Worm (Caenorhabditis elegans): ENCODE results near the gene C02B4.3.

Gene C02B4.3

DNA sequence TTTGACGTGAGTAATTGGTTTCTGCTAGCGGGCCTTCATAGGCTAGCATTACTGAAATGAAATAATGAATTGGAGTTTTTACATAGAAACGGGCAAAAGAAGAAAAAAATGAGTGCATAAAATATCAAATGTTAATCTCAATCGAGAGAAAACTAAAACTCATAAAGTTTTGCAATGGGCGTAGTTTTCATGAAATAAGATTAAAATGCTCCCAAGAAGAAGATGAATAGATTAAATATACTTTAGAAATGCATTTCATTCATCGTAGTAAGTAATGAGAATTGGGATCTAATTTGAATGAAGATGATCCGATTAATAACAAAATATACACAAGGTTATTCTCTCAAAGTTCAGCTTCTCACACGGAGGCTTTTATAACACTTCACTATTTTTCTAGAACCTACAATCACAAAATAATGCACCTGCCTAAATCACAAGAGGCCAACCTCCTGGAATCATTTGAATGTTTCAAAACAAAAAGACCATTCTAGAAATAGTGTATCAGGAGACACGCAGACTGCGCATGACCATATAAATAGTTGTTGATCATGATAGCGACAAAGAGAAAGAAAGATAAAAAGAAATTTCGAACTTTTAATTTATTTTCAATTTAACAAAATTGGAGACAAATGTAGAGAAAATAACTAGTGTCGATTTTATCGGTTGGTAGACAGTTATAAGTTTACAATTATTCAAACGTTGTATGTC lies 8.3 kb upstream of the C02B4.3 start, which contains the start of gene nhr-17:
nhr-17 (minus strand) TSS at position 51 of the 708 bp plus-strand sequence.
- no peak for TF ChIP-seq ztf-11 (tag; optimal IDR thresholded peaks at IDR 0.05)

DNA sequence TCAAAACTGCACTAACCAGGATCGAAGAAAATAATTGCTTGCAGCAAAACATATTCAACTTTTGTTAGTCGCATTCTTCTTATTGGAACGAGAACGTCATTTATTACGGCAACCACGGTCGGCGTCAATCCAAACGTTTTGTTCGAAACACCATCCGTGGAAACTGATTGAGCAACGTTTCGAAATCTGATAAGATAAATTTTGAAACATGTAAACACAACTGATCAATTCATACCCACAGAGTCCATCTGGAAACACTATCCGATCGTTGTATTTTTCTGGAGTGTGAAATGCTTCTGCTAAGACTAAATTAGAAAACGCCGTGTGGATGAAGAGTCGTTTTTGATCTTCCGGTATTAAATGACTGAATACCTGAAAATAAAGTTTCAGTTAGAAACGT lies 6.2 kb upstream of the C02B4.3 start:
- TF ChIP-seq zip-8 (tag; optimal IDR thresholded peaks at IDR 0.05) (no peak), nhr-237 (tag; optimal IDR thresholded peaks at IDR 0.05) (no peak), mls-2 (tag; optimal IDR thresholded peaks at IDR 0.05) (no peak), lin-32 (GFP tag; optimal IDR thresholded peaks at IDR 0.05) (no peak), lin-13 (tag; optimal IDR thresholded peaks at IDR 0.05) (no peak)

DNA sequence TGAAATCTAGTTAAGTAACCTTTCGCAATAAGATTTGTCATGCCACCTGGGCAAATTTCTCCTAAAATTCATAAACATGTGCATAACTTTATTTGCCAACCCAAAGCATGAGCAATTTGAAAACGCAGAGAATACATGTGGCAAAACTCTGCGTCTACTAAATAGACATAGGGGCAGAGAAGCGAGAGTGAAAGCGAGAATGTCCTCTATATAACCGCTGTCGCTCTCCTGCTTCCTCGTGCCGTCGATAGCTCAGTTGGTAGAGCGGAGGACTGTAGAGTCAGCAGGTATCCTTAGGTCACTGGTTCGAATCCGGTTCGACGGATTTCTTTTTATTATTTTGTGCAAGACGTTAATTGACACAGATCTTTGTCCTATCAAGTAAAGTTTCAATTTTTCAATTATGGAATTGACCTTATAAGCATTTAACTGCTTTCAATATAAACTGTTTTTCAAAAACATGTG lies 5.4 kb upstream of the C02B4.3 start:
- no peak for TF ChIP-seq nhr-76 (tag; optimal IDR thresholded peaks at IDR 0.05)
- TF ChIP-seq ceh-39 (tag; optimal IDR thresholded peaks at IDR 0.05): peak; percentile 26
- peak; percentile 61 for TF ChIP-seq hlh-1 (tag; optimal IDR thresholded peaks at IDR 0.05)
- peak; percentile 1 for TF ChIP-seq lsy-2 (tag; optimal IDR thresholded peaks at IDR 0.05)
- TF ChIP-seq pha-4 (tag; optimal IDR thresholded peaks at IDR 0.05): peak; percentile 71
- peak; percentile 95 for TF ChIP-seq M03D4.4 (tag; optimal IDR thresholded peaks at IDR 0.05)
- TF ChIP-seq elt-3 (tag; optimal IDR thresholded peaks at IDR 0.05): peak; percentile 7
- TF ChIP-seq cnd-1 (tag; optimal IDR thresholded peaks at IDR 0.05): peak; percentile 95
- TF ChIP-seq ceh-43 (GFP tag; optimal IDR thresholded peaks at IDR 0.05): peak; percentile 94
- TF ChIP-seq nhr-12 (tag; optimal IDR thresholded peaks at IDR 0.05): no peak
- TF ChIP-seq ceh-83 (GFP tag; optimal IDR thresholded peaks at IDR 0.05): peak; percentile 96
- TF ChIP-seq drap-1 (GFP tag; optimal IDR thresholded peaks at IDR 0.05): peak; percentile 96
- no peak for TF ChIP-seq nhr-237 (tag; optimal IDR thresholded peaks at IDR 0.05)
- peak; percentile 96 for TF ChIP-seq sptf-1 (tag; optimal IDR thresholded peaks at IDR 0.05)
- peak; percentile 19 for TF ChIP-seq mab-5 (tag; optimal IDR thresholded peaks at IDR 0.05)
- peak; percentile 97 for TF ChIP-seq mls-2 (tag; optimal IDR thresholded peaks at IDR 0.05)
- peak; percentile 60 for TF ChIP-seq nhr-28 (tag; optimal IDR thresholded peaks at IDR 0.05)
- TF ChIP-seq tbx-8 (GFP tag; optimal IDR thresholded peaks at IDR 0.05): peak; percentile 86
- no peak for TF ChIP-seq blmp-1 (tag; optimal IDR thresholded peaks at IDR 0.05)
- peak; percentile 83 for TF ChIP-seq mep-1 (tag; optimal IDR thresholded peaks at IDR 0.05)
- TF ChIP-seq zip-8 (tag; optimal IDR thresholded peaks at IDR 0.05): no peak
- peak; percentile 93 for TF ChIP-seq unc-120 (tag; optimal IDR thresholded peaks at IDR 0.05; ENCODE audit: poor library complexity, severe bottlenecking)
- peak; percentile 72 for TF ChIP-seq unc-39 (tag; optimal IDR thresholded peaks at IDR 0.05)
- peak; percentile 80 for TF ChIP-seq ces-1 (GFP tag; optimal IDR thresholded peaks at IDR 0.05)
- TF ChIP-seq nhr-2 (tag; optimal IDR thresholded peaks at IDR 0.05): peak; percentile 14
- TF ChIP-seq flh-1 (GFP tag; optimal IDR thresholded peaks at IDR 0.05): peak; percentile 85
- TF ChIP-seq elt-1 (tag; optimal IDR thresholded peaks at IDR 0.05; ENCODE audit: borderline replicate concordance, insufficient read depth): peak; percentile 10
- TF ChIP-seq ztf-11 (tag; optimal IDR thresholded peaks at IDR 0.05): peak; percentile 69
- peak; percentile 88 for TF ChIP-seq bed-3 (GFP tag; optimal IDR thresholded peaks at IDR 0.05)
- peak; percentile 57 for TF ChIP-seq lin-13 (tag; optimal IDR thresholded peaks at IDR 0.05)
- peak; percentile 89 for TF ChIP-seq sem-2 (GFP tag; optimal IDR thresholded peaks at IDR 0.05)
- peak; percentile 86 for TF ChIP-seq lin-32 (GFP tag; optimal IDR thresholded peaks at IDR 0.05)
- no peak for TF ChIP-seq snpc-4 (tag; optimal IDR thresholded peaks at IDR 0.05)
- peak; percentile 22 for TF ChIP-seq unc-62 (GFP tag; optimal IDR thresholded peaks at IDR 0.05)
- TF ChIP-seq ham-2 (GFP tag; optimal IDR thresholded peaks at IDR 0.05): peak; percentile 93

DNA sequence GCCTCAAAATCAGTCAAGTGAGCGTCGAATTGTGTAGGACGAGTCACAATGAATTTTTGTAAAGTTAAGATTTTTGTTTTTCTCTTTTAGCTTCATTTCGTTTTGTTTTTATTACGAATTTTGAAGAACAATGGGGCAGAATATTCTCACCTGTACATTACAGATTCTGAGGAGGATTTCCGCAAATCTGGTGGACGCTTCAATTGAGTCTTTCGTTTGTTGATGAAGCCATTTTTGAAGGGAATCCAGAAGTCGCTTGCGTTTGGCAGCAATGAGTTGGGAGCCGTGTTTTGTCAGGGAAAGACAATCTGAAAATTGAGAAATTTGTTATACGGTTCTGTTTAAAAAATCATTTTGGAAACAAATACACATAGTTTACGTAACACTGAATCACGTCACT lies 4.8 kb upstream of the C02B4.3 start:
- no peak for TF ChIP-seq blmp-1 (tag; optimal IDR thresholded peaks at IDR 0.05)
- TF ChIP-seq mep-1 (tag; optimal IDR thresholded peaks at IDR 0.05): no peak
- no peak for TF ChIP-seq nhr-12 (tag; optimal IDR thresholded peaks at IDR 0.05)
- no peak for TF ChIP-seq nhr-28 (tag; optimal IDR thresholded peaks at IDR 0.05)
- no peak for TF ChIP-seq ham-2 (GFP tag; optimal IDR thresholded peaks at IDR 0.05)
- TF ChIP-seq nhr-76 (tag; optimal IDR thresholded peaks at IDR 0.05): no peak
- TF ChIP-seq hlh-1 (tag; optimal IDR thresholded peaks at IDR 0.05): no peak
- no peak for TF ChIP-seq zip-8 (tag; optimal IDR thresholded peaks at IDR 0.05)
- TF ChIP-seq nhr-237 (tag; optimal IDR thresholded peaks at IDR 0.05): no peak
- no peak for TF ChIP-seq tbx-8 (GFP tag; optimal IDR thresholded peaks at IDR 0.05)
- TF ChIP-seq pha-4 (tag; optimal IDR thresholded peaks at IDR 0.05): no peak
- no peak for TF ChIP-seq mls-2 (tag; optimal IDR thresholded peaks at IDR 0.05)
- TF ChIP-seq lin-32 (GFP tag; optimal IDR thresholded peaks at IDR 0.05): no peak
- no peak for TF ChIP-seq snpc-4 (tag; optimal IDR thresholded peaks at IDR 0.05)
